Worm (Caenorhabditis elegans): ENCODE data around the gene W08G11.1.

DNA sequence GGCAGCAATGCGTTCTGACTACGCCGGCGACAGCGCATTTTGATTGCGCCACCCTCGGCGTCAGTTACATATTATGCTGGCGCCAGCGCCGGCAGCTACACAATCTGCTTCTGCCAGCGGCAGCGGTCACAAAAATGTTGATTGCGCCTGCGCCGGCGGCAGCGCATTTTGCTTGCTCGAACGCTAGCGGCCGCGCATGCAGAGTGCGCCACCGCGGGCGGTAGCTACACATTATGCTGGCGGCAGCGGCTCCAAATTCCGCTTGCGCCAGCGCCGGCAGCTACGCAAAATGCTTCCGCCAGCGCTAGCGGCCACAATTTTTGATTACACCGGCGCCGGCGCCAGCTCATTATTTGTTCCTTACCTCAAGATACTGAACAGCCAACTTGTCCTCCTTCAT, 30.3 kb downstream of the W08G11.1 start:
- TF ChIP-seq lsy-2 (tag; optimal IDR thresholded peaks at IDR 0.05) (no peak), snpc-4 (tag; optimal IDR thresholded peaks at IDR 0.05) (no peak), nhr-76 (tag; optimal IDR thresholded peaks at IDR 0.05) (no peak)
